Worm (Caenorhabditis elegans) whole organism, L4/young adult: ENCODE results near the gene F10B5.2.
A peak's percentile ranks its signal among the peaks of the same experiment; 100 is the strongest.

ENCODE experiments used
- dao-5 ChIP-seq: sonication (generic microtip); optimal IDR thresholded peaks from 2 replicates; lab custom pipeline; 2016; ENCODE audit warnings: missing genotype, missing genetic modification characterization, moderate library complexity, missing compliant biosample characterization
- him-1 ChIP-seq: sonication (generic microtip); optimal IDR thresholded peaks from 2 replicates; lab custom pipeline; 2016; ENCODE audit warnings: missing genotype, missing genetic modification reagents, missing genetic modification characterization, missing compliant biosample characterization

DNA sequence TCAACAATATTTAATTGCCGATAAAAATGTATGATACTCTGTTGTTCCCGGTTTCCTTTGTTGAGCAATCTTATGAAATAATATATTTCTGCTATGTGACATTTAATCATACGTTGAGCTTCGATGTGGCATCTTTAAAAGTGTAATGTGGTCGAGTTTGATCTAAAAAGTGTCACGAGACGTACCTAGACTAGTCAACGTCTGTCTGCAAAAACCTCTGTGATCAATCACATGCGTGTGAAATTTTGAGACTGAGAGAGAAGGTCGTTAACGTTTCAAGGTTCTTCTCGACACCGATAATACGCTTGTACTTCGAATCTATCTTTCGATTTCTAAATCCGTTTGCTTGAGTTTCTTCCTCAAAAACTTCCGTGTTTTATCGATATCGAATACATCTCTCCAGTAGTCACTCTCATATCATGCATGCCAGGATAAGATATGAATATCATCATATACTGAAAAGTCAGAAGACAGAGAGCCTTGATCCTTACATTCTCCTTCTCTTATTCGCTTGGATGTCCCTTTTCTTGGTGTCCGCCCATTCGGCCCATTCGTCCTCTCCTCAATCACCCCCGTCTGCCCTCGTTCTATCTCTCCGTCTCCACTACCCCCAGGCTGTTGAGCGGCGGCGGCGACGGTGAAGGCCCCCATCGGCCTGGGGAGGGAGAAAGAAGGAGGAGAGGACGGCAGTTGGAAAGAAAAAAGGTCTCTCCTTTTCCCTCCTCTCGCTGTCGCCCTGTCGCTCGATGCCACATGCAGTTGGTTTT, 16.1 kb upstream of the F10B5.2 start:
- TF ChIP-seq him-1 (tag; lab: Kevin White, UChicago) = peak; percentile 36
- TF ChIP-seq dao-5 (tag; lab: Kevin White, UChicago) = peak; percentile 9
